Worm (Caenorhabditis elegans) whole organism, L3 larva: ENCODE data around the gene ZK813.2.

Experiments
- R02D3.7 ChIP-seq: fragments of 150-350 bp; optimal IDR thresholded peaks from 2 replicates; lab custom pipeline; 2014; ENCODE audit warnings: missing biosample characterization, missing genetic modification characterization
- ZK546.5 ChIP-seq: sonication (generic microtip); optimal IDR thresholded peaks from 2 replicates; lab custom pipeline; 2017; ENCODE audit warnings: missing biosample characterization, missing genetic modification characterization
- aly-2 ChIP-seq: fragments of 150-350 bp; optimal IDR thresholded peaks from 2 replicates; lab custom pipeline; 2014; ENCODE audit warnings: missing biosample characterization, missing genetic modification characterization
- ceh-16 ChIP-seq: sonication (generic microtip); optimal IDR thresholded peaks from 2 replicates; lab custom pipeline; 2017; ENCODE audit warnings: missing biosample characterization, missing genetic modification characterization
- ceh-28 ChIP-seq: fragments of 150-350 bp; optimal IDR thresholded peaks from 2 replicates; lab custom pipeline; 2014; ENCODE audit warnings: missing biosample characterization, missing genetic modification reagents, missing genetic modification characterization
- ceh-82 ChIP-seq: fragments of 150-350 bp; optimal IDR thresholded peaks from 2 replicates; lab custom pipeline; 2014; ENCODE audit warnings: missing biosample characterization, missing genetic modification characterization
- ceh-9 ChIP-seq: sonication (generic microtip); optimal IDR thresholded peaks from 2 replicates; lab custom pipeline; 2018; ENCODE audit warnings: missing biosample characterization, missing genetic modification characterization
- egl-27 ChIP-seq: sonication (generic microtip); optimal IDR thresholded peaks from 4 replicates; lab custom pipeline; 2017; ENCODE audit warnings: missing biosample characterization, missing genetic modification reagents, missing genetic modification characterization
- elt-1 ChIP-seq: fragments of 150-350 bp; optimal IDR thresholded peaks from 2 replicates; lab custom pipeline; 2014; ENCODE audit warnings: missing biosample characterization, missing genetic modification characterization
- elt-2 ChIP-seq: sonication (generic microtip); optimal IDR thresholded peaks from 2 replicates; lab custom pipeline; 2016; ENCODE audit warnings: missing genetic modification reagents, mild to moderate bottlenecking, missing genetic modification characterization, missing compliant biosample characterization
- eor-1 ChIP-seq, 2 experiments: fragments of 150-350 bp; optimal IDR thresholded peaks; 2 replicates each; lab custom pipeline; 2014 to 2018; ENCODE audit warnings: missing biosample characterization in 2 of 2, missing genetic modification characterization in 2 of 2
- fkh-10 ChIP-seq: sonication (generic microtip); optimal IDR thresholded peaks from 2 replicates; lab custom pipeline; 2017; ENCODE audit warnings: missing biosample characterization, missing genetic modification reagents, missing genetic modification characterization
- fkh-2 ChIP-seq: fragments of 150-350 bp; optimal IDR thresholded peaks from 2 replicates; lab custom pipeline; 2014; ENCODE audit warnings: missing biosample characterization, missing genetic modification reagents, missing genetic modification characterization
- fos-1 ChIP-seq: fragments of 150-350 bp; optimal IDR thresholded peaks from 2 replicates; lab custom pipeline; 2014; ENCODE audit warnings: missing biosample characterization, missing genetic modification characterization
- hmg-11 ChIP-seq: sonication (generic microtip); optimal IDR thresholded peaks from 2 replicates; lab custom pipeline; 2016; ENCODE audit warnings: missing genetic modification characterization, missing compliant biosample characterization
- lin-15B ChIP-seq: fragments of 150-350 bp; optimal IDR thresholded peaks from 2 replicates; lab custom pipeline; 2014; ENCODE audit warnings: missing biosample characterization, missing genetic modification characterization
- lin-39 ChIP-seq: fragments of 150-350 bp; optimal IDR thresholded peaks from 2 replicates; lab custom pipeline; 2018; ENCODE audit warnings: missing biosample characterization, missing genetic modification reagents, missing genetic modification characterization
- lsy-12 ChIP-seq: sonication (generic microtip); optimal IDR thresholded peaks from 2 replicates; lab custom pipeline; 2016; ENCODE audit warnings: mild to moderate bottlenecking, missing genetic modification characterization, missing compliant biosample characterization
- mdl-1 ChIP-seq: fragments of 150-350 bp; optimal IDR thresholded peaks from 2 replicates; lab custom pipeline; 2014; ENCODE audit warnings: missing biosample characterization, missing genetic modification characterization
- mml-1 ChIP-seq: fragments of 150-350 bp; sonication (generic microtip); optimal IDR thresholded peaks from 3 replicates; lab custom pipeline; 2014; ENCODE audit warnings: missing biosample characterization, missing genetic modification characterization
- nfya-1 ChIP-seq: sonication (generic microtip); optimal IDR thresholded peaks from 2 replicates; lab custom pipeline; 2017; ENCODE audit warnings: missing genetic modification characterization, mild to moderate bottlenecking, missing compliant biosample characterization, antibody characterized with exemption, moderate library complexity; ENCODE audit not compliant: insufficient read depth
- nhr-11 ChIP-seq: fragments of 150-350 bp; optimal IDR thresholded peaks from 2 replicates; lab custom pipeline; 2014; ENCODE audit warnings: missing biosample characterization, missing genetic modification characterization
- nhr-23 ChIP-seq: fragments of 150-350 bp; optimal IDR thresholded peaks from 2 replicates; lab custom pipeline; 2014; ENCODE audit warnings: missing biosample characterization, missing genetic modification reagents, missing genetic modification characterization
- nhr-237 ChIP-seq: fragments of 150-350 bp; optimal IDR thresholded peaks from 2 replicates; lab custom pipeline; 2014; ENCODE audit warnings: missing biosample characterization, missing genetic modification characterization
- nhr-25 ChIP-seq: sonication (generic microtip); optimal IDR thresholded peaks from 2 replicates; lab custom pipeline; 2017; ENCODE audit warnings: missing biosample characterization, missing genetic modification characterization
- nhr-28 ChIP-seq: fragments of 150-350 bp; optimal IDR thresholded peaks from 2 replicates; lab custom pipeline; 2014; ENCODE audit warnings: missing biosample characterization, missing genetic modification characterization
- nhr-43 ChIP-seq: sonication (generic microtip); optimal IDR thresholded peaks from 2 replicates; lab custom pipeline; 2016; ENCODE audit warnings: mild to moderate bottlenecking, missing genetic modification characterization, missing compliant biosample characterization; ENCODE audit not compliant: poor library complexity, severe bottlenecking
- nhr-67 ChIP-seq: fragments of 150-350 bp; optimal IDR thresholded peaks from 2 replicates; lab custom pipeline; 2014; ENCODE audit warnings: missing biosample characterization, missing genetic modification characterization
- nhr-76 ChIP-seq: fragments of 150-350 bp; sonication (generic microtip); optimal IDR thresholded peaks from 5 replicates; lab custom pipeline; 2014; ENCODE audit warnings: missing biosample characterization, missing genetic modification characterization
- nhr-77 ChIP-seq: fragments of 150-350 bp; optimal IDR thresholded peaks from 2 replicates; lab custom pipeline; 2014; ENCODE audit warnings: missing biosample characterization, missing genetic modification characterization
- pha-4 ChIP-seq: fragments of 150-350 bp; optimal IDR thresholded peaks from 2 replicates; lab custom pipeline; 2014; ENCODE audit warnings: missing biosample characterization, missing genetic modification reagents, missing genetic modification characterization
- pqm-1 ChIP-seq: fragments of 150-350 bp; optimal IDR thresholded peaks from 2 replicates; lab custom pipeline; 2017; ENCODE audit warnings: missing biosample characterization, missing genetic modification characterization, inconsistent platforms
- skn-1 ChIP-seq: fragments of 150-350 bp; optimal IDR thresholded peaks from 2 replicates; lab custom pipeline; 2014; ENCODE audit warnings: missing biosample characterization, missing genetic modification characterization
- snpc-4 ChIP-seq: fragments of 150-350 bp; optimal IDR thresholded peaks from 2 replicates; lab custom pipeline; 2014; ENCODE audit warnings: missing biosample characterization, missing genetic modification characterization
- unc-39 ChIP-seq: sonication (generic microtip); optimal IDR thresholded peaks from 4 replicates; lab custom pipeline; 2017; ENCODE audit warnings: missing biosample characterization, missing genetic modification characterization
- unc-62 ChIP-seq: fragments of 150-350 bp; sonication (generic microtip); optimal IDR thresholded peaks from 4 replicates; lab custom pipeline; 2014; ENCODE audit warnings: missing biosample characterization, missing genetic modification reagents, missing genetic modification characterization
- zag-1 ChIP-seq: fragments of 150-350 bp; optimal IDR thresholded peaks from 2 replicates; lab custom pipeline; 2014; ENCODE audit warnings: missing biosample characterization, missing genetic modification characterization
- ztf-4 ChIP-seq: fragments of 150-350 bp; optimal IDR thresholded peaks from 2 replicates; lab custom pipeline; 2014; ENCODE audit warnings: missing biosample characterization, missing genetic modification characterization

Gene ZK813.2

ce11 chrX:3443526-3443925, at the start of gene ZK813.2:
ZK813.2 (plus strand) TSS chrX:3443826.
- TF ChIP-seq unc-39 (no peak), nhr-77 (no peak), nhr-11 (tag; lab: Kevin White, UChicago) (no peak), eor-1 (tag; optimal IDR thresholded peaks at IDR 0.05; lab: Kevin White, UChicago) (no peak), elt-2 (tag; lab: Kevin White, UChicago) (no peak), unc-62 (no peak), fkh-2 (tag; lab: Kevin White, UChicago) (no peak), lin-39 (no peak), ceh-16 (tag; lab: Kevin White, UChicago) (no peak), skn-1 (tag; lab: Kevin White, UChicago) (no peak), ztf-4 (tag; lab: Kevin White, UChicago) (no peak), nhr-28 (no peak), aly-2 (tag; lab: Kevin White, UChicago) (no peak), ceh-9 (tag; lab: Kevin White, UChicago) (no peak)

ce11 chrX:3396735-3397134, 46.9 kb upstream of the ZK813.2 start:
- TF ChIP-seq nhr-67 (tag; lab: Kevin White, UChicago) = no peak
- TF ChIP-seq elt-1 (tag; lab: Kevin White, UChicago) = peak; percentile 75
- TF ChIP-seq hmg-11 (tag; lab: Kevin White, UChicago) = no peak
- no peak for TF ChIP-seq eor-1 (tag; optimal IDR thresholded peaks at IDR 0.05; lab: Kevin White, UChicago)
- no peak for TF ChIP-seq aly-2 (tag; lab: Kevin White, UChicago)
- TF ChIP-seq nhr-76 (tag; lab: Kevin White, UChicago) = no peak

- TF ChIP-seq nhr-237 (tag; lab: Kevin White, UChicago) (no peak), nhr-25 (tag; lab: Kevin White, UChicago) (no peak), nhr-43 (tag; lab: Kevin White, UChicago) (no peak), fkh-2 (tag; lab: Kevin White, UChicago) (no peak), ceh-82 (tag; lab: Kevin White, UChicago) (no peak), zag-1 (tag; lab: Kevin White, UChicago) (no peak), fos-1 (tag; lab: Kevin White, UChicago) (no peak), mml-1 (tag; lab: Kevin White, UChicago) (no peak), nhr-77 (no peak), nhr-23 (tag; lab: Kevin White, UChicago) (no peak), elt-1 (tag; lab: Kevin White, UChicago) (no peak), skn-1 (tag; lab: Kevin White, UChicago) (no peak), unc-62 (no peak), egl-27 (tag; lab: Kevin White, UChicago) (no peak)
These were observed 43.7 kb upstream of the ZK813.2 start, which contains the start of gene cht-1 for ce11 chrX:3399917-3400316. cht-1 (minus strand) TSS chrX:3400017.

DNA sequence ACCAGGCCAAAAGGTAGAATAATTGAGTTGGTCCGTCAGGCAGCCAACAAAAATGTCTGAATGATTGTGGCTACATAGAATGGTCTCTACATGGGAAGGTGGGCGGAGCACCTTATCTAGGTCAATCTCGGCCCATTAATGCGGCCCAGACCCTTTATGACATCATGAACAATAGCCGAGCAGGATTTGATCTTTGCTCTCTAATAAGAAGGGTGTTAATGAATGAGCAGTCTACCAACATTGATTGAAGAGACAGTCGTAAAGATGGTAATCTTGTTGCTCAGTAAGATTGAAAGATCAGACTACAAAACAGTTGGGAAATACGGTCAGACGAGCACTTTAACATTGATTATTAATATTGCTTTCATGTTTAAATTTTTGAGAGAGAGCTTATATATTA, 43.2 kb upstream of the ZK813.2 start:
- TF ChIP-seq nhr-28 (no peak), fkh-10 (GFP tag; lab: Kevin White, UChicago) (no peak), nhr-11 (tag; lab: Kevin White, UChicago) (no peak), pha-4 (tag; lab: Kevin White, UChicago) (no peak)

ce11 chrX:3401701-3402100, 41.9 kb upstream of the ZK813.2 start, which contains the start of gene C04F6.9:
C04F6.9 (plus strand) TSS chrX:3402001.
- TF ChIP-seq mml-1 (tag; lab: Kevin White, UChicago) = no peak
- TF ChIP-seq lin-15B (tag; lab: Kevin White, UChicago) = no peak
- TF ChIP-seq nhr-23 (tag; lab: Kevin White, UChicago) = no peak
- no peak for TF ChIP-seq pqm-1 (tag; lab: Kevin White, UChicago)
- TF ChIP-seq elt-1 (tag; lab: Kevin White, UChicago) = no peak
- TF ChIP-seq nhr-11 (tag; lab: Kevin White, UChicago) = no peak
- no peak for TF ChIP-seq nhr-77
- TF ChIP-seq unc-62 = no peak
- no peak for TF ChIP-seq ceh-28
- TF ChIP-seq lsy-12 (tag; lab: Kevin White, UChicago) = no peak
- no peak for TF ChIP-seq ZK546.5
- no peak for TF ChIP-seq ceh-9 (tag; lab: Kevin White, UChicago)
- TF ChIP-seq R02D3.7 = no peak
- TF ChIP-seq mdl-1 (tag; lab: Kevin White, UChicago) = no peak
- TF ChIP-seq hmg-11 (tag; lab: Kevin White, UChicago) = no peak
- no peak for TF ChIP-seq nfya-1 (tag; lab: Kevin White, UChicago)
- TF ChIP-seq egl-27 (tag; lab: Kevin White, UChicago) = no peak
- TF ChIP-seq snpc-4 = no peak
- TF ChIP-seq, all 47 proteins: peak for 0
